Fruit fly (Drosophila melanogaster) S2 (cell line): Measurements from ENCODE around the gene CG9632.

Experiments
- CG8478 ChIP-seq: fragments of >200 bp; optimal IDR thresholded peaks from 2 replicates; lab custom pipeline; 2018
- CTCF ChIP-seq, 2 experiments: fragments of >200 bp; optimal IDR thresholded peaks; 2 replicates each; lab custom pipeline; 2018

dm6 chr3R:15891188-15891820, 31.3 kb downstream of the CG9632 start:
- TF ChIP-seq CTCF (optimal IDR thresholded peaks at IDR 0.05; lab: Kevin White, UChicago) (no peak), CG8478 (lab: Kevin White, UChicago) (no peak)
